Fruit fly (Drosophila melanogaster) whole organism, embryonic: ENCODE results near the gene Orc2.

Experiments used
- CG10274 ChIP-seq: fragments of 200-800 bp; sonication (Bioruptor generic); optimal IDR thresholded peaks from 3 replicates; lab custom pipeline; 2017; ENCODE audit warnings: missing biosample characterization, mild to moderate bottlenecking, missing genetic modification characterization
- CG10543 ChIP-seq: fragments of 200-800 bp; sonication (Bioruptor generic); optimal IDR thresholded peaks from 3 replicates; lab custom pipeline; 2017; ENCODE audit warnings: missing biosample characterization, mild to moderate bottlenecking, missing genetic modification characterization, moderate library complexity
- CG10959 ChIP-seq: fragments of 200-800 bp; sonication (Bioruptor generic); IDR thresholded peaks from 2 replicates; pipeline ENCODE4 v1.3.6; 2022; ENCODE audit warnings: missing biosample characterization, missing genetic modification characterization
- CG11085 ChIP-seq: fragments of 200-800 bp; sonication (Bioruptor generic); IDR thresholded peaks from 2 replicates; pipeline ENCODE4 v1.3.6; 2022; ENCODE audit warnings: missing biosample characterization, missing genetic modification characterization
- CG11456 ChIP-seq: fragments of 200-800 bp; sonication (Bioruptor generic); IDR thresholded peaks from 3 replicates; pipeline ENCODE4 v1.3.6; 2022; ENCODE audit warnings: missing biosample characterization, missing genetic modification characterization
- CG11695 ChIP-seq: fragments of 200-800 bp; sonication (Bioruptor generic); IDR thresholded peaks from 3 replicates; pipeline ENCODE4 v1.3.6; 2022; ENCODE audit warnings: missing biosample characterization, missing genetic modification characterization
- CG11696 ChIP-seq: fragments of 200-800 bp; sonication (Bioruptor generic); IDR thresholded peaks from 2 replicates; pipeline ENCODE4 v1.3.6; 2022; ENCODE audit warnings: missing biosample characterization, missing genetic modification characterization
- CG11723 ChIP-seq: fragments of 200-800 bp; sonication (Bioruptor generic); optimal IDR thresholded peaks from 2 replicates; lab custom pipeline; 2017; ENCODE audit warnings: missing biosample characterization, mild to moderate bottlenecking, missing genetic modification characterization
- CG13894 ChIP-seq: fragments of 200-800 bp; sonication (Bioruptor generic); optimal IDR thresholded peaks from 3 replicates; lab custom pipeline; 2018; ENCODE audit warnings: missing biosample characterization, mild to moderate bottlenecking, missing genetic modification characterization, moderate library complexity
- CG14667 ChIP-seq: fragments of 200-800 bp; sonication (Bioruptor generic); IDR thresholded peaks from 2 replicates; pipeline ENCODE4 v1.3.6; 2022; ENCODE audit warnings: missing biosample characterization, missing genetic modification characterization
- CG15073 ChIP-seq: fragments of 200-800 bp; sonication (Bioruptor generic); optimal IDR thresholded peaks from 2 replicates; lab custom pipeline; 2016; ENCODE audit warnings: missing biosample characterization, missing genetic modification characterization
- CG15696 ChIP-seq: fragments of 200-800 bp; sonication (Bioruptor generic); optimal IDR thresholded peaks from 2 replicates; lab custom pipeline; 2019; ENCODE audit warnings: missing biosample characterization, mild to moderate bottlenecking, missing genetic modification characterization, moderate library complexity
- CG1647 ChIP-seq: fragments of 200-800 bp; sonication (Bioruptor generic); optimal IDR thresholded peaks from 3 replicates; lab custom pipeline; 2016; ENCODE audit warnings: missing biosample characterization, missing genetic modification characterization
- CG16815 ChIP-seq: fragments of 200-800 bp; sonication (Bioruptor generic); optimal IDR thresholded peaks from 3 replicates; lab custom pipeline; 2017; ENCODE audit warnings: missing biosample characterization, mild to moderate bottlenecking, missing genetic modification characterization
- CG17328 ChIP-seq: fragments of 200-800 bp; sonication (Bioruptor generic); IDR thresholded peaks from 2 replicates; pipeline ENCODE4 v1.3.6; 2022; ENCODE audit warnings: missing biosample characterization, missing genetic modification characterization
- CG17829 ChIP-seq: fragments of 200-800 bp; optimal IDR thresholded peaks from 2 replicates; lab custom pipeline; 2019; ENCODE audit warnings: missing biosample characterization, mild to moderate bottlenecking, missing genetic modification characterization, moderate library complexity
- CG1792 ChIP-seq: fragments of 200-800 bp; sonication (Bioruptor generic); optimal IDR thresholded peaks from 2 replicates; lab custom pipeline; 2016; ENCODE audit warnings: missing biosample characterization, missing genetic modification characterization
- CG18619 ChIP-seq: fragments of 200-800 bp; sonication (Bioruptor generic); optimal IDR thresholded peaks from 3 replicates; lab custom pipeline; 2017; ENCODE audit warnings: missing biosample characterization, mild to moderate bottlenecking, missing genetic modification characterization
- CG31388 ChIP-seq: fragments of 200-800 bp; sonication (Bioruptor generic); optimal IDR thresholded peaks from 2 replicates; lab custom pipeline; 2016; ENCODE audit warnings: missing biosample characterization, missing genetic modification characterization
- CG32772 ChIP-seq: fragments of 200-800 bp; sonication (Bioruptor generic); IDR thresholded peaks from 2 replicates; pipeline ENCODE4 v1.3.6; 2022; ENCODE audit warnings: missing biosample characterization, missing genetic modification characterization
- CG34376 ChIP-seq: fragments of 200-800 bp; sonication (Bioruptor generic); optimal IDR thresholded peaks from 2 replicates; lab custom pipeline; 2018; ENCODE audit warnings: missing biosample characterization, mild to moderate bottlenecking, missing genetic modification characterization
- CG5245 ChIP-seq: fragments of 200-800 bp; sonication (Bioruptor generic); optimal IDR thresholded peaks from 3 replicates; lab custom pipeline; 2016; ENCODE audit warnings: missing biosample characterization, missing genetic modification characterization
- CG6272 ChIP-seq: fragments of 200-800 bp; sonication (Bioruptor generic); IDR thresholded peaks from 2 replicates; pipeline ENCODE4 v1.3.6; 2022; ENCODE audit warnings: missing biosample characterization, missing genetic modification characterization
- CG6689 ChIP-seq: fragments of 200-800 bp; sonication (Bioruptor generic); IDR thresholded peaks from 2 replicates; pipeline ENCODE4 v1.3.6; 2022; ENCODE audit warnings: missing biosample characterization, missing genetic modification characterization
- CG9727 ChIP-seq: fragments of 200-800 bp; sonication (Bioruptor generic); optimal IDR thresholded peaks from 3 replicates; lab custom pipeline; 2017; ENCODE audit warnings: missing biosample characterization, mild to moderate bottlenecking, missing genetic modification characterization
- CG9817 ChIP-seq: fragments of 200-800 bp; sonication (Bioruptor generic); optimal IDR thresholded peaks from 2 replicates; lab custom pipeline; 2018; ENCODE audit warnings: missing biosample characterization, mild to moderate bottlenecking, missing genetic modification characterization, moderate library complexity
- D19A ChIP-seq: fragments of 200-800 bp; optimal IDR thresholded peaks from 3 replicates; lab custom pipeline; 2019; ENCODE audit warnings: missing biosample characterization, mild to moderate bottlenecking, missing genetic modification characterization, moderate library complexity
- Dbx ChIP-seq: fragments of 200-800 bp; sonication (Bioruptor generic); IDR thresholded peaks from 3 replicates; pipeline ENCODE4 v1.3.6; 2022; ENCODE audit warnings: missing biosample characterization, missing genetic modification characterization
- Dref ChIP-seq: fragments of 200-800 bp; sonication (Bioruptor generic); IDR thresholded peaks from 2 replicates; pipeline ENCODE4 v1.3.6; 2022; ENCODE audit warnings: missing biosample characterization, missing genetic modification characterization
- Ets65A ChIP-seq: fragments of 200-800 bp; sonication (Bioruptor generic); peaks from one replicate; lab custom pipeline; 2016; ENCODE audit warnings: missing biosample characterization, missing genetic modification characterization
- Hmx ChIP-seq: fragments of 200-800 bp; sonication (Bioruptor generic); optimal IDR thresholded peaks from 2 replicates; lab custom pipeline; 2016; ENCODE audit warnings: missing biosample characterization, missing genetic modification characterization
- NK7.1 ChIP-seq: fragments of 200-800 bp; sonication (Bioruptor generic); optimal IDR thresholded peaks from 3 replicates; lab custom pipeline; 2016; ENCODE audit warnings: missing biosample characterization, missing genetic modification characterization
- Nf-YB ChIP-seq: fragments of 200-800 bp; sonication (Bioruptor generic); optimal IDR thresholded peaks from 3 replicates; lab custom pipeline; 2019; ENCODE audit warnings: missing biosample characterization, mild to moderate bottlenecking, missing genetic modification characterization, moderate library complexity
- Ptx1 ChIP-seq: fragments of 200-800 bp; sonication (Bioruptor generic); IDR thresholded peaks from 2 replicates; pipeline ENCODE4 v1.3.6; 2022; ENCODE audit warnings: missing biosample characterization, missing genetic modification characterization
- Sox100B ChIP-seq: fragments of 200-800 bp; sonication (Bioruptor generic); optimal IDR thresholded peaks from 3 replicates; lab custom pipeline; 2018; ENCODE audit warnings: missing biosample characterization, mild to moderate bottlenecking, missing genetic modification characterization
- TFAM ChIP-seq: fragments of 200-800 bp; sonication (Bioruptor generic); optimal IDR thresholded peaks from 2 replicates; lab custom pipeline; 2017; ENCODE audit warnings: missing biosample characterization, missing genetic modification characterization, inconsistent platforms
- az2 ChIP-seq: fragments of 200-800 bp; sonication (Bioruptor generic); optimal IDR thresholded peaks from 3 replicates; lab custom pipeline; 2016; ENCODE audit warnings: missing biosample characterization, missing genetic modification characterization
- corto ChIP-seq: fragments of 200-800 bp; sonication (Bioruptor generic); optimal IDR thresholded peaks from 2 replicates; lab custom pipeline; 2016; ENCODE audit warnings: missing biosample characterization, mild to moderate bottlenecking, missing genetic modification characterization, moderate library complexity
- crc ChIP-seq: fragments of 200-800 bp; sonication (Bioruptor generic); optimal IDR thresholded peaks from 2 replicates; lab custom pipeline; 2016; ENCODE audit warnings: missing biosample characterization, missing genetic modification characterization
- dan ChIP-seq: fragments of 200-800 bp; sonication (Bioruptor generic); IDR thresholded peaks from 2 replicates; pipeline ENCODE4 v1.3.6; 2022; ENCODE audit warnings: missing biosample characterization, missing genetic modification characterization
- esg ChIP-seq: fragments of 200-800 bp; sonication (Bioruptor generic); conservative IDR thresholded peaks from 2 replicates; pipeline ENCODE4 v1.3.6; 2022; ENCODE audit warnings: missing biosample characterization, missing genetic modification characterization
- gsb ChIP-seq: fragments of 200-800 bp; sonication (Bioruptor generic); IDR thresholded peaks from 2 replicates; pipeline ENCODE4 v1.3.6; 2022; ENCODE audit warnings: missing biosample characterization, missing genetic modification characterization
- inv ChIP-seq: fragments of 200-800 bp; sonication (Bioruptor generic); IDR thresholded peaks from 2 replicates; pipeline ENCODE4 v1.3.6; 2022; ENCODE audit warnings: missing biosample characterization, missing genetic modification characterization; ENCODE audit not compliant: partially characterized antibody
- jigr1 ChIP-seq: fragments of 200-800 bp; sonication (Bioruptor generic); IDR thresholded peaks from 3 replicates; pipeline ENCODE4 v1.3.6; 2022; ENCODE audit warnings: missing biosample characterization, missing genetic modification characterization
- lola ChIP-seq, 3 experiments: fragments of >200 bp in 2 of 3; fragments of 200-800 bp in 1 of 3; sonication (Bioruptor generic) in 1 of 3; optimal IDR thresholded peaks; 2 replicates each; lab custom pipeline; 2017 to 2019; ENCODE audit warnings: missing biosample characterization in 3 of 3, missing genetic modification characterization in 3 of 3, mild to moderate bottlenecking in 1 of 3, moderate library complexity in 1 of 3
- nerfin-1 ChIP-seq: fragments of 200-800 bp; sonication (Bioruptor generic); optimal IDR thresholded peaks from 3 replicates; lab custom pipeline; 2019; ENCODE audit warnings: missing biosample characterization, mild to moderate bottlenecking, missing genetic modification characterization, moderate library complexity
- nerfin-2 ChIP-seq: fragments of 200-800 bp; sonication (Bioruptor generic); IDR thresholded peaks from 2 replicates; pipeline ENCODE4 v1.3.6; 2022; ENCODE audit warnings: missing biosample characterization, missing genetic modification characterization; ENCODE audit not compliant: partially characterized antibody
- otp ChIP-seq: fragments of 200-800 bp; sonication (Bioruptor generic); IDR thresholded peaks from 3 replicates; pipeline ENCODE4, ENCODE4 v1.3.6; 2022; ENCODE audit warnings: missing biosample characterization, missing genetic modification characterization
- p53 ChIP-seq: fragments of 200-800 bp; sonication (Bioruptor generic); optimal IDR thresholded peaks from 2 replicates; lab custom pipeline; 2016; ENCODE audit warnings: missing biosample characterization, missing genetic modification characterization
- sens ChIP-seq: fragments of 200-800 bp; sonication (Bioruptor generic); peaks from one replicate; lab custom pipeline; 2016; ENCODE audit warnings: missing biosample characterization, missing genetic modification characterization
- tio ChIP-seq: fragments of 200-800 bp; sonication (Bioruptor generic); optimal IDR thresholded peaks from 2 replicates; lab custom pipeline; 2017; ENCODE audit warnings: missing biosample characterization, missing genetic modification characterization, inconsistent platforms
- tll ChIP-seq, 2 experiments: fragments of 200-800 bp in 1 of 2; fragments of >200 bp in 1 of 2; sonication (Bioruptor generic) in 1 of 2; optimal IDR thresholded peaks; 2 replicates each; lab custom pipeline; 2017 to 2019; ENCODE audit warnings: missing biosample characterization in 2 of 2, missing genetic modification characterization in 2 of 2, mild to moderate bottlenecking in 1 of 2, moderate library complexity in 1 of 2
- wdn ChIP-seq: fragments of 200-800 bp; sonication (Bioruptor generic); IDR thresholded peaks from 2 replicates; pipeline ENCODE4 v1.3.6; 2022; ENCODE audit warnings: missing biosample characterization, missing genetic modification characterization

Gene Orc2

dm6 chr3R:13964513-13964975, at the start of gene Orc2 (continued):
- TF ChIP-seq dan (GFP tag; lab: Robert Waterston, UW), result no peak
- TF ChIP-seq inv (GFP tag; lab: Robert Waterston, UW), result no peak
- peak; percentile 4 for TF ChIP-seq CG17829 (tag; lab: Kevin White, UChicago)
- TF ChIP-seq CG15696, result no peak
- TF ChIP-seq tio (GFP tag; lab: Kevin White, UChicago), result no peak
- TF ChIP-seq sens (GFP tag; lab: Kevin White, UChicago), result peak; percentile 2
- TF ChIP-seq CG18619 (GFP tag; lab: Kevin White, UChicago), result no peak
- no peak for TF ChIP-seq corto (GFP tag; lab: Kevin White, UChicago)
- no peak for TF ChIP-seq CG11085 (GFP tag; lab: Robert Waterston, UW)
- no peak for TF ChIP-seq CG10274
- TF ChIP-seq CG5245 (GFP tag; lab: Kevin White, UChicago), result no peak
- TF ChIP-seq wdn (GFP tag; lab: Robert Waterston, UW), result no peak
- TF ChIP-seq CG9727 (GFP tag; lab: Kevin White, UChicago), result no peak
- TF ChIP-seq CG34376, result no peak
- TF ChIP-seq crc (GFP tag; lab: Kevin White, UChicago), result no peak
- no peak for TF ChIP-seq CG9817
- no peak for TF ChIP-seq NK7.1 (GFP tag; lab: Kevin White, UChicago)
- no peak for TF ChIP-seq CG31388
- no peak for TF ChIP-seq Sox100B (GFP tag; lab: Kevin White, UChicago)
- TF ChIP-seq CG11695, result no peak
- no peak for TF ChIP-seq CG17328 (GFP tag; lab: Robert Waterston, UW)
- no peak for TF ChIP-seq CG1647
- TF ChIP-seq CG15073 (GFP tag; lab: Kevin White, UChicago), result no peak
- TF ChIP-seq Hmx (GFP tag; lab: Kevin White, UChicago), result no peak
- TF ChIP-seq Ets65A (GFP tag; lab: Kevin White, UChicago), result no peak
- TF ChIP-seq Ptx1 (GFP tag; lab: Robert Waterston, UW), result no peak
- no peak for TF ChIP-seq Dbx (GFP tag; lab: Robert Waterston, UW)
- no peak for TF ChIP-seq CG10543 (GFP tag; lab: Kevin White, UChicago)
- TF ChIP-seq CG13894 (tag; lab: Kevin White, UChicago), result no peak
- TF ChIP-seq tll (GFP tag; optimal IDR thresholded peaks at IDR 0.05; lab: Kevin White, UChicago), result no peak
- TF ChIP-seq CG6272, result no peak
- TF ChIP-seq D19A (tag; lab: Kevin White, UChicago), result no peak
- TF ChIP-seq CG11696 (GFP tag; lab: Robert Waterston, UW), result no peak
- no peak for TF ChIP-seq az2 (GFP tag; lab: Kevin White, UChicago)
- TF ChIP-seq Dref (GFP tag; lab: Robert Waterston, UW), result peak; percentile 82
- peak in 1 of 3 experiments; percentile 4 for TF ChIP-seq lola (GFP tag; optimal IDR thresholded peaks at IDR 0.05; lab: Kevin White, UChicago)
- TF ChIP-seq CG6689 (GFP tag; lab: Robert Waterston, UW), result no peak
- TF ChIP-seq nerfin-1 (tag; lab: Kevin White, UChicago), result peak; percentile 23
- no peak for TF ChIP-seq TFAM
- TF ChIP-seq CG1792 (GFP tag; lab: Kevin White, UChicago), result no peak
- TF ChIP-seq esg (GFP tag; lab: Robert Waterston, UW), result no peak
- TF ChIP-seq jigr1 (GFP tag; lab: Robert Waterston, UW), result no peak
- no peak for TF ChIP-seq gsb
- TF ChIP-seq CG16815 (GFP tag; lab: Kevin White, UChicago), result no peak
- TF ChIP-seq CG14667 (GFP tag; lab: Robert Waterston, UW), result no peak
- TF ChIP-seq nerfin-2 (GFP tag; lab: Robert Waterston, UW), result no peak
- no peak for TF ChIP-seq CG11456 (GFP tag; lab: Robert Waterston, UW)
- no peak for TF ChIP-seq CG11723 (GFP tag; lab: Kevin White, UChicago)
- TF ChIP-seq CG10959 (GFP tag; lab: Robert Waterston, UW), result no peak
- no peak for TF ChIP-seq Nf-YB (GFP tag; lab: Kevin White, UChicago)
- TF ChIP-seq otp, result no peak
- TF ChIP-seq p53 (GFP tag; lab: Kevin White, UChicago), result no peak
- TF ChIP-seq CG32772 (GFP tag; lab: Robert Waterston, UW), result no peak
